Fruit fly (Drosophila melanogaster) whole organism, prepupa: ENCODE measurements around the gene CG9555.

ENCODE experiments used
- CG10669 ChIP-seq: fragments of 200-800 bp; sonication (Bioruptor generic); optimal IDR thresholded peaks from 3 replicates; lab custom pipeline; 2018; ENCODE audit warnings: missing biosample characterization, mild to moderate bottlenecking, missing genetic modification characterization, moderate library complexity
- CG11294 ChIP-seq: fragments of 200-800 bp; sonication (Bioruptor generic); IDR thresholded peaks from 2 replicates; pipeline ENCODE4 v1.3.6; 2022; ENCODE audit warnings: missing biosample characterization, missing genetic modification characterization
- CG11762 ChIP-seq: fragments of 200-800 bp; sonication (Bioruptor generic); optimal IDR thresholded peaks from 3 replicates; lab custom pipeline; 2016; ENCODE audit warnings: missing biosample characterization, missing genetic modification characterization; ENCODE audit not compliant: insufficient read depth
- CG15336 ChIP-seq: fragments of 200-800 bp; sonication (Bioruptor generic); IDR thresholded peaks from 2 replicates; pipeline ENCODE4 v1.3.6; 2022; ENCODE audit warnings: missing biosample characterization, missing genetic modification characterization
- CG16779 ChIP-seq: fragments of 200-800 bp; sonication (Bioruptor generic); optimal IDR thresholded peaks from 3 replicates; lab custom pipeline; 2017; ENCODE audit warnings: missing biosample characterization, mild to moderate bottlenecking, missing genetic modification characterization
- CG31627 ChIP-seq: fragments of 200-800 bp; sonication (Bioruptor generic); optimal IDR thresholded peaks from 3 replicates; lab custom pipeline; 2016; ENCODE audit warnings: missing biosample characterization, missing genetic modification characterization
- CG3919 ChIP-seq: fragments of 200-800 bp; sonication (Bioruptor generic); optimal IDR thresholded peaks from 3 replicates; lab custom pipeline; 2016; ENCODE audit warnings: missing biosample characterization, missing genetic modification characterization
- CG4318 ChIP-seq: fragments of 200-800 bp; sonication (Bioruptor generic); optimal IDR thresholded peaks from 3 replicates; lab custom pipeline; 2017; ENCODE audit warnings: missing biosample characterization, mild to moderate bottlenecking, missing genetic modification characterization
- CG6792 ChIP-seq: fragments of 200-800 bp; sonication (Bioruptor generic); optimal IDR thresholded peaks from 3 replicates; lab custom pipeline; 2016; ENCODE audit warnings: missing biosample characterization, missing genetic modification characterization
- CG6808 ChIP-seq: fragments of 200-800 bp; sonication (Bioruptor generic); optimal IDR thresholded peaks from 3 replicates; lab custom pipeline; 2017; ENCODE audit warnings: missing biosample characterization, missing genetic modification characterization, mild to moderate bottlenecking, moderate library complexity, missing genetic modification reagents
- CG6854 ChIP-seq: fragments of 200-800 bp; sonication (Bioruptor generic); optimal IDR thresholded peaks from 2 replicates; lab custom pipeline; 2017; ENCODE audit warnings: missing biosample characterization, mild to moderate bottlenecking, missing genetic modification characterization
- CG7368 ChIP-seq: fragments of 200-800 bp; sonication (Bioruptor generic); optimal IDR thresholded peaks from 3 replicates; lab custom pipeline; 2016; ENCODE audit warnings: missing biosample characterization, missing genetic modification characterization
- CG8319 ChIP-seq: fragments of 200-800 bp; sonication (Bioruptor generic); optimal IDR thresholded peaks from 3 replicates; lab custom pipeline; 2016; ENCODE audit warnings: missing biosample characterization, missing genetic modification characterization
- CG8632 ChIP-seq: fragments of 200-800 bp; sonication (Bioruptor generic); optimal IDR thresholded peaks from 3 replicates; lab custom pipeline; 2016; ENCODE audit warnings: missing biosample characterization, missing genetic modification characterization
- Eip75B ChIP-seq: fragments of 200-800 bp; sonication (Bioruptor generic); optimal IDR thresholded peaks from 3 replicates; lab custom pipeline; 2016; ENCODE audit warnings: missing biosample characterization, missing genetic modification characterization
- Eip78C ChIP-seq: fragments of 200-800 bp; sonication (Bioruptor generic); peaks from one replicate; lab custom pipeline; 2016; ENCODE audit warnings: missing biosample characterization, missing genetic modification characterization
- Eip93F ChIP-seq: fragments of 200-800 bp; sonication (Bioruptor generic); optimal IDR thresholded peaks from 2 replicates; lab custom pipeline; 2016; ENCODE audit warnings: missing biosample characterization, mild to moderate bottlenecking, missing genetic modification characterization
- Ets21C ChIP-seq: fragments of 200-800 bp; sonication (Bioruptor generic); optimal IDR thresholded peaks from 3 replicates; lab custom pipeline; 2016; ENCODE audit warnings: missing biosample characterization, missing genetic modification characterization
- Hr39 ChIP-seq: fragments of 200-800 bp; sonication (Bioruptor generic); optimal IDR thresholded peaks from 2 replicates; lab custom pipeline; 2016; ENCODE audit warnings: missing biosample characterization, missing genetic modification characterization
- Hr4 ChIP-seq: fragments of 200-800 bp; sonication (Bioruptor generic); optimal IDR thresholded peaks from 3 replicates; lab custom pipeline; 2016; ENCODE audit warnings: missing biosample characterization, missing genetic modification characterization
- Met ChIP-seq: fragments of 200-800 bp; sonication (Bioruptor generic); optimal IDR thresholded peaks from 3 replicates; lab custom pipeline; 2016; ENCODE audit warnings: missing biosample characterization, missing genetic modification characterization
- OdsH ChIP-seq: fragments of 200-800 bp; sonication (Bioruptor generic); optimal IDR thresholded peaks from 3 replicates; lab custom pipeline; 2016; ENCODE audit warnings: missing biosample characterization, missing genetic modification characterization
- Sox14 ChIP-seq: fragments of 200-800 bp; sonication (Bioruptor generic); optimal IDR thresholded peaks from 3 replicates; lab custom pipeline; 2016; ENCODE audit warnings: missing biosample characterization, missing genetic modification characterization
- Sox15 ChIP-seq: fragments of 200-800 bp; sonication (Bioruptor generic); optimal IDR thresholded peaks from 3 replicates; lab custom pipeline; 2016; ENCODE audit warnings: missing biosample characterization, missing genetic modification characterization
- dsx ChIP-seq: fragments of 200-800 bp; optimal IDR thresholded peaks from 3 replicates; lab custom pipeline; 2019; ENCODE audit warnings: missing biosample characterization, mild to moderate bottlenecking, missing genetic modification characterization, moderate library complexity; ENCODE audit not compliant: poor library complexity, severe bottlenecking
- eg ChIP-seq: fragments of 200-800 bp; sonication (Bioruptor generic); IDR thresholded peaks from 3 replicates; pipeline ENCODE4 v1.3.6; 2022; ENCODE audit warnings: missing biosample characterization, missing genetic modification characterization
- esn ChIP-seq: fragments of 200-800 bp; sonication (Bioruptor generic); optimal IDR thresholded peaks from 2 replicates; lab custom pipeline; 2016; ENCODE audit warnings: missing biosample characterization, mild to moderate bottlenecking, missing genetic modification characterization, moderate library complexity
- fkh ChIP-seq: fragments of 200-800 bp; sonication (Bioruptor generic); optimal IDR thresholded peaks from 3 replicates; lab custom pipeline; 2017; ENCODE audit warnings: missing biosample characterization, mild to moderate bottlenecking, missing genetic modification characterization, moderate library complexity
- lz ChIP-seq: fragments of 200-800 bp; sonication (Bioruptor generic); optimal IDR thresholded peaks from 3 replicates; lab custom pipeline; 2016; ENCODE audit warnings: missing biosample characterization, missing genetic modification characterization
- net ChIP-seq: fragments of 200-800 bp; sonication (Bioruptor generic); optimal IDR thresholded peaks from 3 replicates; lab custom pipeline; 2016; ENCODE audit warnings: missing biosample characterization, missing genetic modification characterization
- pdm3 ChIP-seq: fragments of 200-800 bp; sonication (Bioruptor generic); optimal IDR thresholded peaks from 3 replicates; lab custom pipeline; 2016; ENCODE audit warnings: missing biosample characterization, missing genetic modification characterization
- salr ChIP-seq, 2 experiments: fragments of 200-800 bp; sonication (Bioruptor generic); optimal IDR thresholded peaks; 3 replicates each; lab custom pipeline; 2016 to 2018; ENCODE audit warnings: missing biosample characterization in 2 of 2, missing genetic modification characterization in 2 of 2, mild to moderate bottlenecking in 1 of 2
- svp ChIP-seq: fragments of 200-800 bp; sonication (Bioruptor generic); peaks from one replicate; lab custom pipeline; 2016; ENCODE audit warnings: missing biosample characterization, missing genetic modification characterization
- topi ChIP-seq: fragments of 200-800 bp; sonication (Bioruptor generic); optimal IDR thresholded peaks from 3 replicates; lab custom pipeline; 2016; ENCODE audit warnings: missing biosample characterization, missing genetic modification characterization
- vri ChIP-seq: fragments of 200-800 bp; sonication (Bioruptor generic); optimal IDR thresholded peaks from 3 replicates; lab custom pipeline; 2016; ENCODE audit warnings: missing biosample characterization, mild to moderate bottlenecking, missing genetic modification characterization

CG9555 gene

DNA sequence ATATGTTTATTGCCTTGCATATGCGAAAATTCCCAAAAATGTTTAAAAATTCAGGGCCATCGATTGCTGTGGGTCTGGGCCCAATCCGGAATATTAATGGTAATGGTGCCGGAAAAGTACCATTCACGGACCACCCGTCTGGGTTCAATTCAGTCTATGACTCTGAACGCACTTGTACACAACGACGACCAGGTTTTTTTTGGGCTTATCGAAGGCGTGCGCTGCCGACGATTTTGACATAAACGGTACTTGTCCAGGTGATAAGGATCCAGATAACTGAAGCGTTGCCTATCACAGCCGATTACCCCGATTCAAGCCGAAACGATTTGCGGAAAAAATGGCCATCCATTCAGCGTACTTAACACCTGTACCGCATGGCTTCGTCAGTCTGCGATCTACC is at the start of gene CG9555:
CG9555 (plus strand) TSS at position 153 of the 400 bp plus-strand sequence.
- TF ChIP-seq vri (GFP tag; lab: Kevin White, UChicago), result peak; percentile 41
- no peak for TF ChIP-seq CG6854 (GFP tag; lab: Kevin White, UChicago)
- TF ChIP-seq, all 60 proteins: peak for 1

DNA sequence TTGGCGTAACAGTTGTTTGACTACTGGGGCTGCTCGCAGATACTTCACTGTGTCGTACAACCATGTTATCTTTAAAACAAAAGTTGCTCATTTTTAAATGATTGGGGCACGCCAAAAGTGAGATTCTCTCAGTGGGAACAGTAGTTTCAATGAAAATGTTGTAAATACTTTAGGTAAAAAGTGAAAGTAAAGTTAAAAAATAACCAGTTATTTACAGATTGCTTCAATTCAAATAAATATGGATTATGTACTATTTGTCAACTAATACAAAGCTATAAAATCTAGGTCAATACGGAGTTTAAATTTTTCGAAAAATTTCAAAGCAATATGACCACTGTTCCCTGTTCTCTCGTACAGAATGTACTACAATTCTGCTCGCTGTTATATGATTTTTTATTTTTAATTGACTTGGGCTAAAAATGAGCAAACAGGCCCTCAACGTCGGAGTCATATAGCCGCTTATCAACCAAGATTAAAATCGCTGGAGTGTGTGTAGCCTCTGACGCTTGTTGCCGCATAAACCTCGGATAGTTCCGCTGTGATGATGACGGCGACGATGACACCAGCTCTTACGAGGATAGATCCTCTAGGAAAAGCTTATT is 49.7 kb upstream of the CG9555 start, which contains the start of gene Argl:
Argl (minus strand) TSS at position 370 of the 602 bp plus-strand sequence.
- TF ChIP-seq CG16779 (tag; lab: Kevin White, UChicago), result peak; percentile 12
- TF ChIP-seq CG31627, result no peak
- TF ChIP-seq pdm3 (GFP tag; lab: Kevin White, UChicago), result peak; percentile 3
- peak; percentile 87 for TF ChIP-seq svp
- TF ChIP-seq lz, result no peak
- TF ChIP-seq Eip78C, result peak; percentile 83
- TF ChIP-seq eg, result peak; percentile 8; the same call in 1 of the 3 replicates
- TF ChIP-seq vri (GFP tag; lab: Kevin White, UChicago), result peak; percentile 51
- peak; percentile 18 for TF ChIP-seq Met (GFP tag; lab: Kevin White, UChicago)
- no peak for TF ChIP-seq CG6808 (GFP tag; lab: Kevin White, UChicago)
- no peak for TF ChIP-seq CG10669 (GFP tag; lab: Kevin White, UChicago)
- TF ChIP-seq CG3919, result no peak
- no peak for TF ChIP-seq Ets21C (GFP tag; lab: Kevin White, UChicago)
- peak; percentile 18 for TF ChIP-seq CG8632 (GFP tag; lab: Kevin White, UChicago)
- peak; percentile 20 for TF ChIP-seq fkh (GFP tag; lab: Kevin White, UChicago)
- TF ChIP-seq Hr4 (GFP tag; lab: Kevin White, UChicago), result peak; percentile 28
- TF ChIP-seq Eip75B (GFP tag; lab: Kevin White, UChicago), result peak; percentile 36
- TF ChIP-seq CG4318 (GFP tag; lab: Kevin White, UChicago), result no peak
- no peak for TF ChIP-seq OdsH
- no peak for TF ChIP-seq CG6792 (GFP tag; lab: Kevin White, UChicago)
- TF ChIP-seq Hr39 (GFP tag; lab: Kevin White, UChicago), result no peak
- TF ChIP-seq CG11762 (GFP tag; lab: Kevin White, UChicago), result no peak
- peak; percentile 8 for TF ChIP-seq net
- TF ChIP-seq CG8319 (GFP tag; lab: Kevin White, UChicago), result no peak
- TF ChIP-seq salr (GFP tag; optimal IDR thresholded peaks at IDR 0.05; lab: Kevin White, UChicago), result no peak
- TF ChIP-seq topi, result peak; percentile 12
- no peak for TF ChIP-seq Eip93F (GFP tag; lab: Kevin White, UChicago)
- TF ChIP-seq CG7368 (GFP tag; lab: Kevin White, UChicago), result no peak

DNA sequence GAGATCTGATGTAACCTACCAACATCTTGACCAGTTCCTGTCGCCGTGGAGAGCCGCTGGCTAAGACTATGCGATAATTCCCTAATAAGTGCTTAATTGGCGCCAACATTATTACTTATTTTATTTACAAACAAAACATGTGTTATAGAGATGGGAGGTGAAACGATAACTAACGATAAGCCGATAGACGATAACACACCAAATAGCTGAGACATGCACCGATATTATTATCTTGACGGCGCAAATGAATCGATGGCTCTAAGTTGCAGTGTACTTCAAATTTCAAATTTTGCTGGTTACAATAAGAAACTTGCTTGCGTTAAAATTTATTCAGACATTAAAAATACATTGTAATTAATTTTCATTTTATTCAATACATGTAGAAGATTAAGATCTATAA is 48.4 kb upstream of the CG9555 start, which contains the start of gene CG9515:
CG9515 (minus strand) TSS at position 148 of the 400 bp plus-strand sequence.
- no peak for TF ChIP-seq eg
- TF ChIP-seq dsx (GFP tag; lab: Kevin White, UChicago), result no peak
- no peak for TF ChIP-seq Ets21C (GFP tag; lab: Kevin White, UChicago)
- no peak for TF ChIP-seq Hr39 (GFP tag; lab: Kevin White, UChicago)
- peak; percentile 33 for TF ChIP-seq svp
- peak; percentile 23 for TF ChIP-seq esn
- peak; percentile 4 for TF ChIP-seq topi
- TF ChIP-seq Eip78C, result peak; percentile 19
- no peak for TF ChIP-seq Sox15 (GFP tag; lab: Kevin White, UChicago)
- TF ChIP-seq vri (GFP tag; lab: Kevin White, UChicago), result peak; percentile 39
- no peak for TF ChIP-seq pdm3 (GFP tag; lab: Kevin White, UChicago)
- TF ChIP-seq CG15336, result no peak
- TF ChIP-seq net, result no peak
- peak; percentile 76 for TF ChIP-seq fkh (GFP tag; lab: Kevin White, UChicago)
- peak; percentile 41 for TF ChIP-seq Sox14 (GFP tag; lab: Kevin White, UChicago)
- TF ChIP-seq CG11294 (GFP tag; lab: Robert Waterston, UW), result no peak
